Worm (Caenorhabditis elegans) whole organism, L4 larva: ENCODE results near the gene csn-1.
A peak's percentile ranks its signal among the peaks of the same experiment; 100 is the strongest.

Experiments
- F44E2.7 ChIP-seq: fragments of 200-800 bp; sonication (Bioruptor generic); IDR thresholded peaks from 2 replicates; pipeline ENCODE4 v2.1.2; 2022; ENCODE audit warnings: missing genetic modification characterization, missing compliant biosample characterization
- F49E8.2 ChIP-seq: sonication (generic microtip); optimal IDR thresholded peaks from 2 replicates; lab custom pipeline; 2016; ENCODE audit warnings: missing compliant biosample characterization, mild to moderate bottlenecking, missing genetic modification characterization, borderline replicate concordance
- R02D3.7 ChIP-seq: fragments of 150-350 bp; sonication (generic microtip); optimal IDR thresholded peaks from 3 replicates; lab custom pipeline; 2014; ENCODE audit warnings: missing biosample characterization, missing genetic modification characterization
- Y5F2A.4 ChIP-seq: fragments of 200-800 bp; sonication (Bioruptor generic); optimal IDR thresholded peaks from 2 replicates; lab custom pipeline; 2018; ENCODE audit warnings: mild to moderate bottlenecking, missing genetic modification characterization, missing compliant biosample characterization
- Y75B8A.6 ChIP-seq: fragments of 200-800 bp; sonication (Bioruptor generic); IDR thresholded peaks from 2 replicates; pipeline ENCODE4 v1.3.6; 2022; ENCODE audit warnings: missing genetic modification reagents, missing genetic modification characterization, missing compliant biosample characterization
- aha-1 ChIP-seq: fragments of 150-350 bp; peaks from one replicate; lab custom pipeline; 2014; ENCODE audit warnings: missing biosample characterization, missing genetic modification characterization
- ama-1 ChIP-seq: fragments of 150-350 bp; optimal IDR thresholded peaks from 2 replicates; lab custom pipeline; 2014; ENCODE audit warnings: inconsistent platforms, mixed read lengths
- arid-1 ChIP-seq: fragments of 200-800 bp; sonication (Bioruptor generic); conservative IDR thresholded peaks from 2 replicates; pipeline ENCODE4 v1.3.6; 2022; ENCODE audit warnings: missing genetic modification reagents, missing genetic modification characterization, missing compliant biosample characterization
- attf-4 ChIP-seq: sonication (generic microtip); optimal IDR thresholded peaks from 3 replicates; lab custom pipeline; 2017; ENCODE audit warnings: missing biosample characterization, missing genetic modification characterization
- ceh-32 ChIP-seq: sonication (generic microtip); optimal IDR thresholded peaks from 2 replicates; lab custom pipeline; 2016; ENCODE audit warnings: mild to moderate bottlenecking, missing genetic modification characterization, missing compliant biosample characterization; ENCODE audit not compliant: poor library complexity
- ceh-62 ChIP-seq: sonication (generic microtip); optimal IDR thresholded peaks from 2 replicates; lab custom pipeline; 2017; ENCODE audit warnings: missing biosample characterization, missing genetic modification characterization
- cey-2 ChIP-seq: sonication (generic microtip); optimal IDR thresholded peaks from 3 replicates; lab custom pipeline; 2017; ENCODE audit warnings: missing genetic modification characterization, mild to moderate bottlenecking, missing compliant biosample characterization, antibody characterized with exemption, borderline replicate concordance; ENCODE audit not compliant: insufficient read depth
- ctbp-1 ChIP-seq: fragments of 200-800 bp; sonication (Bioruptor generic); IDR thresholded peaks from 2 replicates; pipeline ENCODE4 v1.3.6; 2022; ENCODE audit warnings: missing genetic modification reagents, missing genetic modification characterization, missing compliant biosample characterization
- daf-19 ChIP-seq: fragments of 200-800 bp; sonication (Bioruptor generic); conservative IDR thresholded peaks from 2 replicates; pipeline ENCODE4 v1.3.6; 2022; ENCODE audit warnings: missing genetic modification characterization, missing compliant biosample characterization
- dmd-9 ChIP-seq: fragments of 200-800 bp; sonication (Bioruptor generic); IDR thresholded peaks from 2 replicates; pipeline ENCODE4 v1.3.6; 2022; ENCODE audit warnings: missing genetic modification reagents, missing genetic modification characterization, missing compliant biosample characterization
- egl-43 ChIP-seq: fragments of 200-800 bp; sonication (Bioruptor generic); IDR thresholded peaks from 2 replicates; pipeline ENCODE4 v1.3.6; 2022; ENCODE audit warnings: missing genetic modification reagents, missing genetic modification characterization, missing compliant biosample characterization
- fos-1 ChIP-seq: fragments of 150-350 bp; optimal IDR thresholded peaks from 2 replicates; lab custom pipeline; 2014; ENCODE audit warnings: missing biosample characterization, missing genetic modification characterization
- gei-8 ChIP-seq: fragments of 200-800 bp; sonication (Bioruptor generic); optimal IDR thresholded peaks from 2 replicates; lab custom pipeline; 2018; ENCODE audit warnings: mild to moderate bottlenecking, missing genetic modification characterization, missing compliant biosample characterization
- hif-1 ChIP-seq, 2 experiments: sonication (generic microtip); optimal IDR thresholded peaks; 2 replicates each; lab custom pipeline; 2016 to 2017; ENCODE audit warnings: missing compliant biosample characterization in 2 of 2, missing genetic modification characterization in 2 of 2, missing genetic modification reagents in 2 of 2, missing genotype in 2 of 2, mild to moderate bottlenecking in 1 of 2
- hlh-11 ChIP-seq: fragments of 200-800 bp; sonication (Bioruptor generic); optimal IDR thresholded peaks from 2 replicates; lab custom pipeline; 2018; ENCODE audit warnings: mild to moderate bottlenecking, missing genetic modification characterization, missing compliant biosample characterization
- hlh-30 ChIP-seq: sonication (generic microtip); optimal IDR thresholded peaks from 2 replicates; lab custom pipeline; 2017; ENCODE audit warnings: antibody characterized with exemption, mild to moderate bottlenecking, missing genetic modification characterization, missing compliant biosample characterization; ENCODE audit not compliant: insufficient read depth
- lin-1 ChIP-seq: fragments of 200-800 bp; sonication (Bioruptor generic); IDR thresholded peaks from 2 replicates; pipeline ENCODE4 v1.3.6; 2022; ENCODE audit warnings: missing genetic modification reagents, missing genetic modification characterization, missing compliant biosample characterization
- lin-29 ChIP-seq: fragments of 200-800 bp; sonication (Bioruptor generic); IDR thresholded peaks from 2 replicates; pipeline ENCODE4 v1.3.6; 2022; ENCODE audit warnings: missing genetic modification reagents, missing genetic modification characterization, missing compliant biosample characterization
- lin-39 ChIP-seq: fragments of 150-350 bp; optimal IDR thresholded peaks from 2 replicates; lab custom pipeline; 2014; ENCODE audit warnings: missing biosample characterization, missing genetic modification reagents, missing genetic modification characterization
- madf-5 ChIP-seq, 2 experiments: fragments of 200-800 bp; sonication (Bioruptor generic); IDR thresholded peaks; 2 replicates each; pipeline ENCODE4 v1.3.6; 2022; ENCODE audit warnings: missing compliant biosample characterization in 2 of 2, missing genetic modification characterization in 2 of 2
- madf-9 ChIP-seq: fragments of 200-800 bp; sonication (Bioruptor generic); conservative IDR thresholded peaks from 2 replicates; pipeline ENCODE4 v1.3.6; 2022; ENCODE audit warnings: missing genetic modification reagents, missing genetic modification characterization, missing compliant biosample characterization
- mdt-29 ChIP-seq: fragments of 200-800 bp; sonication (Bioruptor generic); IDR thresholded peaks from 2 replicates; pipeline ENCODE4 v1.3.6; 2022; ENCODE audit warnings: missing genetic modification reagents, missing genetic modification characterization, missing compliant biosample characterization
- mep-1 ChIP-seq: fragments of 150-350 bp; sonication (generic microtip); optimal IDR thresholded peaks from 3 replicates; lab custom pipeline; 2014; ENCODE audit warnings: missing biosample characterization, missing genetic modification characterization
- mes-2 ChIP-seq: sonication (generic microtip); optimal IDR thresholded peaks from 2 replicates; lab custom pipeline; 2016; ENCODE audit warnings: missing genotype, mild to moderate bottlenecking, missing genetic modification characterization, missing compliant biosample characterization; ENCODE audit not compliant: poor library complexity, severe bottlenecking
- mxl-2 ChIP-seq: fragments of 200-800 bp; sonication (Bioruptor generic); conservative IDR thresholded peaks from 2 replicates; pipeline ENCODE4 v1.3.6; 2022; ENCODE audit warnings: missing genetic modification reagents, missing genetic modification characterization, missing compliant biosample characterization
- mxl-3 ChIP-seq: fragments of 200-800 bp; sonication (Bioruptor generic); optimal IDR thresholded peaks from 2 replicates; lab custom pipeline; 2018; ENCODE audit warnings: mild to moderate bottlenecking, missing genetic modification characterization, missing compliant biosample characterization
- nhr-102 ChIP-seq: sonication (generic microtip); optimal IDR thresholded peaks from 2 replicates; lab custom pipeline; 2016; ENCODE audit warnings: mild to moderate bottlenecking, missing genetic modification characterization, moderate library complexity, missing compliant biosample characterization
- nhr-11 ChIP-seq: fragments of 150-350 bp; optimal IDR thresholded peaks from 2 replicates; lab custom pipeline; 2014; ENCODE audit warnings: missing biosample characterization, missing genetic modification characterization
- nhr-25 ChIP-seq: sonication (generic microtip); optimal IDR thresholded peaks from 2 replicates; lab custom pipeline; 2017; ENCODE audit warnings: missing genetic modification characterization, mild to moderate bottlenecking, missing compliant biosample characterization, antibody characterized with exemption, moderate library complexity, borderline replicate concordance; ENCODE audit not compliant: insufficient read depth
- nhr-28 ChIP-seq: fragments of 150-350 bp; optimal IDR thresholded peaks from 2 replicates; lab custom pipeline; 2014; ENCODE audit warnings: missing biosample characterization, missing genetic modification characterization
- nhr-41 ChIP-seq: fragments of 200-800 bp; sonication (Bioruptor generic); IDR thresholded peaks from 2 replicates; pipeline ENCODE4 v1.3.6; 2022; ENCODE audit warnings: missing genetic modification reagents, missing genetic modification characterization, missing compliant biosample characterization
- nhr-42 ChIP-seq: fragments of 200-800 bp; sonication (Bioruptor generic); IDR thresholded peaks from 2 replicates; pipeline ENCODE4 v1.3.6; 2022; ENCODE audit warnings: missing genetic modification characterization, missing compliant biosample characterization
- pha-4 ChIP-seq, 2 experiments: fragments of 150-350 bp in 1 of 2; fragments of 200-800 bp in 1 of 2; sonication (Bioruptor generic) in 1 of 2; IDR thresholded peaks in 1 of 2; optimal IDR thresholded peaks in 1 of 2; 2 replicates each; pipeline versions ENCODE4 v1.3.6 to Lab custom; 2014 to 2022; ENCODE audit warnings: missing genetic modification characterization in 2 of 2, missing genetic modification reagents in 2 of 2, missing biosample characterization in 1 of 2, missing compliant biosample characterization in 1 of 2
- pqm-1 ChIP-seq: sonication (generic microtip); optimal IDR thresholded peaks from 2 replicates; lab custom pipeline; 2017; ENCODE audit warnings: missing biosample characterization, missing genetic modification characterization
- saeg-2 ChIP-seq: fragments of 200-800 bp; sonication (Bioruptor generic); IDR thresholded peaks from 2 replicates; pipeline ENCODE4 v1.3.6; 2022; ENCODE audit warnings: missing genetic modification reagents, missing genetic modification characterization, missing compliant biosample characterization
- set-16 ChIP-seq: fragments of 200-800 bp; sonication (Bioruptor generic); IDR thresholded peaks from 2 replicates; pipeline ENCODE4 v1.3.6; 2022; ENCODE audit warnings: missing genetic modification reagents, missing genetic modification characterization, missing compliant biosample characterization
- skn-1 ChIP-seq: fragments of 150-350 bp; optimal IDR thresholded peaks from 2 replicates; lab custom pipeline; 2014; ENCODE audit warnings: missing biosample characterization, missing genetic modification characterization
- snpc-1.2 ChIP-seq: fragments of 200-800 bp; sonication (Bioruptor generic); IDR thresholded peaks from 2 replicates; pipeline ENCODE4 v1.3.6; 2022; ENCODE audit warnings: missing genetic modification reagents, missing genetic modification characterization, missing compliant biosample characterization
- spr-3 ChIP-seq: fragments of 200-800 bp; sonication (Bioruptor generic); optimal IDR thresholded peaks from 2 replicates; lab custom pipeline; 2018; ENCODE audit warnings: mild to moderate bottlenecking, missing genetic modification characterization, missing compliant biosample characterization
- tag-97 ChIP-seq: fragments of 200-800 bp; sonication (Bioruptor generic); IDR thresholded peaks from 2 replicates; pipeline ENCODE4 v1.3.6; 2022; ENCODE audit warnings: missing genetic modification characterization, missing compliant biosample characterization
- tra-1 ChIP-seq: fragments of 200-800 bp; sonication (Bioruptor generic); IDR thresholded peaks from 2 replicates; pipeline ENCODE4 v1.3.6; 2022; ENCODE audit warnings: missing genetic modification reagents, missing genetic modification characterization, missing compliant biosample characterization
- unc-130 ChIP-seq: sonication (generic microtip); optimal IDR thresholded peaks from 2 replicates; lab custom pipeline; 2016; ENCODE audit warnings: missing genetic modification reagents, missing genetic modification characterization, missing compliant biosample characterization
- unc-39 ChIP-seq: sonication (generic microtip); optimal IDR thresholded peaks from 2 replicates; lab custom pipeline; 2017; ENCODE audit warnings: missing biosample characterization, missing genetic modification characterization
- unc-62 ChIP-seq, 3 experiments: fragments of 150-350 bp in 1 of 3; sonication (generic microtip); optimal IDR thresholded peaks in 2 of 3; peaks in 1 of 3; 1 replicate in 1 of 3; 2 replicates in 2 of 3; lab custom pipeline; 2014 to 2017; ENCODE audit warnings: missing biosample characterization in 3 of 3, missing genetic modification characterization in 3 of 3, missing genetic modification reagents in 3 of 3, missing genotype in 1 of 3
- zfp-2 ChIP-seq: sonication (generic microtip); optimal IDR thresholded peaks from 2 replicates; lab custom pipeline; 2016; ENCODE audit warnings: mild to moderate bottlenecking, missing genetic modification characterization, missing compliant biosample characterization

Gene csn-1

DNA sequence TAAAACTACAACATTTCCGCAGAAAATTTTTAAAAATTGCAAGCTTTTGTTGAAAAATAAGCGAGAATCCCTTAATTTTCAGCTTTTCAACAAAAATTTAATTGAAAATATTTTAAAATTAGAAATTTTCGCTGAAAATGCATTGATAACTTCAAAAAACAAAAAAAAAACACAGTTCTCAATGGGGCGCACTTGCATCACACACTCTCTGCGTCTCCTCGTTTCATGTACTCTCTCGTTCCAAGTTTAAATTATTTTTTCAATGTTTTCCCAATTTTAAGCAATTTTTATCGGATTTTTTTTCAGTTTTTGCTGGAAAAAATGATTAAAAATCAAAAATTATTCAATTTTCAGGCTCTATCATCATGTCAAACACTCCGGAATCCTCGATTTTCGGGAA is 598 bp upstream of the csn-1 start, which contains the start of gene phf-14 (continued):
- no peak for TF ChIP-seq ceh-62 (tag; lab: Kevin White, UChicago)
- TF ChIP-seq aha-1 (tag; lab: Kevin White, UChicago) = peak; percentile 71
- TF ChIP-seq cey-2 (tag; lab: Kevin White, UChicago) = no peak
- no peak for TF ChIP-seq lin-1 (GFP tag; lab: Robert Waterston, UW)
- TF ChIP-seq gei-8 (GFP tag; lab: Kevin White, UChicago) = no peak
- no peak for TF ChIP-seq daf-19 (GFP tag; lab: Robert Waterston, UW)
- TF ChIP-seq mxl-3 = no peak
- no peak for TF ChIP-seq arid-1 (GFP tag; lab: Robert Waterston, UW)
- TF ChIP-seq nhr-41 (GFP tag; lab: Robert Waterston, UW) = no peak
- no peak for TF ChIP-seq hif-1 (tag; optimal IDR thresholded peaks at IDR 0.05; lab: Kevin White, UChicago)
- peak; percentile 15 for TF ChIP-seq nhr-28 (tag; lab: Kevin White, UChicago)
- no peak for TF ChIP-seq nhr-11 (tag; lab: Kevin White, UChicago)
- TF ChIP-seq pha-4 (GFP tag; IDR thresholded peaks at IDR 0.05; lab: Robert Waterston, UW) = no peak
- TF ChIP-seq pha-4 (tag; optimal IDR thresholded peaks at IDR 0.05; lab: Kevin White, UChicago) = no peak
- no peak for TF ChIP-seq ctbp-1 (GFP tag; lab: Robert Waterston, UW)
- TF ChIP-seq set-16 (GFP tag; lab: Robert Waterston, UW) = no peak
- TF ChIP-seq egl-43 (GFP tag; lab: Robert Waterston, UW) = no peak
- no peak for TF ChIP-seq mdt-29 (GFP tag; lab: Robert Waterston, UW)
- no peak for TF ChIP-seq madf-9 (GFP tag; lab: Robert Waterston, UW)
- TF ChIP-seq Y5F2A.4 (GFP tag; lab: Kevin White, UChicago) = no peak
- TF ChIP-seq nhr-42 (GFP tag; lab: Robert Waterston, UW) = no peak
- TF ChIP-seq madf-5 (GFP tag; IDR thresholded peaks at IDR 0.05; lab: Robert Waterston, UW) = no peak
- TF ChIP-seq attf-4 (tag; lab: Kevin White, UChicago) = no peak
- TF ChIP-seq dmd-9 (GFP tag; lab: Robert Waterston, UW) = no peak
- no peak for TF ChIP-seq spr-3 (GFP tag; lab: Kevin White, UChicago)
- no peak for TF ChIP-seq ama-1 (lab: Kevin White, UChicago)
- peak; percentile 73 for TF ChIP-seq mes-2 (tag; lab: Kevin White, UChicago)
- TF ChIP-seq unc-39 = no peak
- TF ChIP-seq pqm-1 (tag; lab: Kevin White, UChicago) = no peak
- no peak for TF ChIP-seq nhr-102 (tag; lab: Kevin White, UChicago)
- no peak for TF ChIP-seq nhr-25 (tag; lab: Kevin White, UChicago)
- TF ChIP-seq F49E8.2 = no peak
- TF ChIP-seq Y75B8A.6 = no peak
- TF ChIP-seq F44E2.7 (GFP tag; lab: Robert Waterston, UW) = no peak
- no peak for TF ChIP-seq fos-1 (tag; lab: Kevin White, UChicago)
- no peak for TF ChIP-seq tag-97 (GFP tag; lab: Robert Waterston, UW)
- TF ChIP-seq mxl-2 (GFP tag; lab: Robert Waterston, UW) = no peak
- TF ChIP-seq lin-39 (tag; lab: Kevin White, UChicago) = no peak
- peak in 1 of 2 experiments; percentile 22 for TF ChIP-seq unc-62 (GFP tag; optimal IDR thresholded peaks at IDR 0.05 in 1 of 2; lab: Kevin White, UChicago)
- TF ChIP-seq unc-62 (tag; optimal IDR thresholded peaks at IDR 0.05; lab: Kevin White, UChicago) = no peak
- no peak for TF ChIP-seq hlh-11
- no peak for TF ChIP-seq saeg-2 (GFP tag; lab: Robert Waterston, UW)
- no peak for TF ChIP-seq snpc-1.2
- no peak for TF ChIP-seq R02D3.7 (tag; lab: Kevin White, UChicago)
- no peak for TF ChIP-seq zfp-2 (tag; lab: Kevin White, UChicago)
- no peak for TF ChIP-seq ceh-32
- no peak for TF ChIP-seq unc-130
- peak; percentile 7 for TF ChIP-seq hlh-30 (tag; lab: Kevin White, UChicago)
- TF ChIP-seq mep-1 (tag; lab: Kevin White, UChicago) = peak; percentile 18
- TF ChIP-seq skn-1 (tag; lab: Kevin White, UChicago) = no peak
- no peak for TF ChIP-seq tra-1 (GFP tag; lab: Robert Waterston, UW)
- TF ChIP-seq lin-29 (GFP tag; lab: Robert Waterston, UW) = no peak
